Fruit fly (Drosophila melanogaster) whole organism: ENCODE data around the gene Cypl.

ENCODE experiments used
- EcR ChIP-seq, 2 experiments: fragments of >200 bp; optimal IDR thresholded peaks; 2 replicates each; lab custom pipeline; 2017; ENCODE audit warnings: missing biosample characterization in 2 of 2, missing genetic modification characterization in 2 of 2, missing genetic modification reagents in 2 of 2
- pan ChIP-seq: fragments of >200 bp; optimal IDR thresholded peaks from 2 replicates; lab custom pipeline; 2017

- TF ChIP-seq EcR (GFP tag; optimal IDR thresholded peaks at IDR 0.05; lab: Kevin White, UChicago) (no peak), pan (lab: Kevin White, UChicago) (no peak)
These were observed 25.7 kb downstream of the Cypl start for dm6 chr3L:516948-517599.
